Fruit fly (Drosophila melanogaster) S2 (cell line): Measurements from ENCODE around the gene Ank2.

Experiments
- CG8478 ChIP-seq: fragments of >200 bp; optimal IDR thresholded peaks from 2 replicates; lab custom pipeline; 2018
- CTCF ChIP-seq, 2 experiments: fragments of >200 bp; optimal IDR thresholded peaks; 2 replicates each; lab custom pipeline; 2018

DNA sequence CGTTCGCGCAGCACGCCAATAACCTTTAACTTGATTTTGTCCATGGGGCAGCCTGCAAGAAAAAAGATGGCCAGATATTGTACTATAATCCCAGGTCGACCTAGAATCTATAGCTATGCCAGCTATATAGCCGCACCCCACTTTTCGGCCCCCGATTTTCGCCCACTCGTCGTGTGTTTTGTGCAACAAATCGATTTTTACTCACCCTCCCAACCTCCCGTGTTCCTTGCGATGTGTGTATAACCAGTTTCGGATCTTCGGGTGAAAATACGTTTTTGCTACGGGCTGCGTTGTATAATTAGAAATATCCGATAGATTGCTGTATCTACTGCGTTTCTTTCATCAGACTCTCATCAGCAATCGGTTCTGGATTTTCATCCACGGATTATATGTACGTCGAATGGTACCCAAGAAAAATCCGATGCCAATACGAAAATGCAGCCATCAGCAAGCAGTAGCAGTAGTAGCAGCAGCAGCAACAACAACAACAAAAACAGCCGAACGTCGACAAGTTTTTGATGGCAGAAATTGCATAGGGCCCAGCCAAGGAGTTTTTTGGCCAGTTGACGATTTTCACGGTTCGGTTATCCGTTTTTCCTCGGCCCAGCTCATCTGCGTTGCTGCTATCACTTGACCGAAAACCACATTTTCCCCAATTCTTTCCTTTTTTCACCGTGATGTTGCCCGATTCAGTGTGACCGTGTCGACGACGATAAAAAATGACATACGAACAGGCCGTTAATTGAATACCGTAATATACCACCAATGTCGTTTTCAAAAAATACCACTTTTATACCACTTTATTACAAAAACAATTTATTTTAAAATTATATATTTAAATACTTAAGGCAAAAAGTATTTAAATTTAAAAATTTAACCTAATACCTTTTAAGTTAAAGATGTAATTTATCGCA lies 63.9 kb downstream of the Ank2 start, which contains the start of gene CG7492:
- TF ChIP-seq CTCF (optimal IDR thresholded peaks at IDR 0.05; lab: Kevin White, UChicago) (peak in 1 of 2 experiments; percentile 20), CG8478 (lab: Kevin White, UChicago) (no peak)
